Fruit fly (Drosophila melanogaster) whole organism, prepupa: ENCODE results near the gene RhoGAP5A.

Experiments used
- CG6808 ChIP-seq: fragments of 200-800 bp; sonication (Bioruptor generic); optimal IDR thresholded peaks from 3 replicates; lab custom pipeline; 2017; ENCODE audit warnings: missing biosample characterization, missing genetic modification characterization, mild to moderate bottlenecking, moderate library complexity, missing genetic modification reagents
- Eip78C ChIP-seq: fragments of 200-800 bp; sonication (Bioruptor generic); peaks from one replicate; lab custom pipeline; 2016; ENCODE audit warnings: missing biosample characterization, missing genetic modification characterization
- Lpt ChIP-seq: fragments of 200-800 bp; sonication (Bioruptor generic); optimal IDR thresholded peaks from 3 replicates; lab custom pipeline; 2016; ENCODE audit warnings: missing biosample characterization, missing genetic modification characterization
- Met ChIP-seq: fragments of 200-800 bp; sonication (Bioruptor generic); optimal IDR thresholded peaks from 3 replicates; lab custom pipeline; 2016; ENCODE audit warnings: missing biosample characterization, missing genetic modification characterization

DNA sequence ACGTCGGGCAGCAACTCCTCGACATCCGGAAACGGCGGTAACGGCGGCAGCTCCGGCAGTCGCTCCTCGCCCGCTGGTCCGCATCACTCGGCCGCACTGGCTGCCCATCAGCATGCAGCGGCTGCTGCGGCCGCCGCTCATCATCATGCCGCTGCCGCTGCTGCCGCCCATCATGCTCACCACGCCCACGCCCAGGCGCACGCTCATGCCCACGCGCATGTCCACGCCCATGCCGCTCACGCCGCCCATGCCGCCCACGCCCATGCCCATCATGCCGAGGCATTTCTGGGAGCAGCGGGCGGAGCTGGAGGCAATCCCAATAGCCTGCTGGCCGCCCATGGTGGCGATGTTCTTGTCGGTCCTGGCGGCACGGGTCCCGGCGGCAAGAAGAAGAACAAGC lies 12.3 kb downstream of the RhoGAP5A start:
- TF ChIP-seq Lpt (no peak), Eip78C (GFP tag; lab: Kevin White, UChicago) (no peak), Met (no peak), CG6808 (GFP tag; lab: Kevin White, UChicago) (no peak)
